Fruit fly (Drosophila melanogaster) whole organism: ENCODE data around the gene CG32694.

Source experiments
- CG8478 ChIP-seq: fragments of >200 bp; optimal IDR thresholded peaks from 2 replicates; lab custom pipeline; 2018; ENCODE audit warnings: inconsistent platforms
- Dll ChIP-seq: fragments of >200 bp; optimal IDR thresholded peaks from 2 replicates; lab custom pipeline; 2017
- EcR ChIP-seq, 2 experiments: fragments of >200 bp; optimal IDR thresholded peaks; 2 replicates each; lab custom pipeline; 2017; ENCODE audit warnings: missing biosample characterization in 2 of 2, missing genetic modification characterization in 2 of 2, missing genetic modification reagents in 2 of 2
- pan ChIP-seq: fragments of >200 bp; optimal IDR thresholded peaks from 2 replicates; lab custom pipeline; 2017
- psq ChIP-seq: fragments of >200 bp; optimal IDR thresholded peaks from 2 replicates; lab custom pipeline; 2017
- usp ChIP-seq: fragments of >200 bp; optimal IDR thresholded peaks from 2 replicates; lab custom pipeline; 2017; ENCODE audit warnings: missing biosample characterization, missing genetic modification characterization, mixed read lengths

Gene CG32694

dm6 chrX:10014738-10015703 is 25.5 kb downstream of the CG32694 start:
- TF ChIP-seq pan (lab: Kevin White, UChicago) (no peak), psq (lab: Kevin White, UChicago) (no peak)

- TF ChIP-seq Dll (lab: Kevin White, UChicago) = no peak
- no peak for TF ChIP-seq psq (lab: Kevin White, UChicago)
- TF ChIP-seq CG8478 = no peak
- TF ChIP-seq EcR (GFP tag; optimal IDR thresholded peaks at IDR 0.05; lab: Kevin White, UChicago) = no peak
Observed at dm6 chrX:10016724-10017123, 27.2 kb downstream of the CG32694 start, which contains the start of gene Cht6. Gene Cht6 (plus strand): TSS chrX:10016845.

- no peak for TF ChIP-seq pan (lab: Kevin White, UChicago)
- TF ChIP-seq psq (lab: Kevin White, UChicago) = no peak
- TF ChIP-seq EcR (GFP tag; optimal IDR thresholded peaks at IDR 0.05; lab: Kevin White, UChicago) = no peak
- no peak for TF ChIP-seq usp
- no peak for TF ChIP-seq Dll (lab: Kevin White, UChicago)
- no peak for TF ChIP-seq CG8478
Observed at dm6 chrX:10020857-10021256, 31.4 kb downstream of the CG32694 start.

- TF ChIP-seq usp = no peak
- no peak for TF ChIP-seq psq (lab: Kevin White, UChicago)
- TF ChIP-seq pan (lab: Kevin White, UChicago) = no peak
- TF ChIP-seq EcR (GFP tag; optimal IDR thresholded peaks at IDR 0.05; lab: Kevin White, UChicago) = no peak
- no peak for TF ChIP-seq Dll (lab: Kevin White, UChicago)
- no peak for TF ChIP-seq CG8478
Observed at dm6 chrX:10021809-10022208, 32.3 kb downstream of the CG32694 start.

- TF ChIP-seq pan (lab: Kevin White, UChicago) (no peak), CG8478 (no peak), Dll (lab: Kevin White, UChicago) (no peak), psq (lab: Kevin White, UChicago) (no peak), usp (no peak)
Observed at dm6 chrX:10029730-10030129, 40.2 kb downstream of the CG32694 start.

- no peak for TF ChIP-seq Dll (lab: Kevin White, UChicago)
- TF ChIP-seq CG8478 = no peak
- no peak for TF ChIP-seq pan (lab: Kevin White, UChicago)
- no peak for TF ChIP-seq usp
- TF ChIP-seq psq (lab: Kevin White, UChicago) = no peak
- no peak for TF ChIP-seq EcR (GFP tag; optimal IDR thresholded peaks at IDR 0.05; lab: Kevin White, UChicago)
Observed at dm6 chrX:10039528-10039927, 50.0 kb downstream of the CG32694 start.

- TF ChIP-seq usp (no peak), Dll (lab: Kevin White, UChicago) (no peak), psq (lab: Kevin White, UChicago) (no peak), pan (lab: Kevin White, UChicago) (no peak), EcR (GFP tag; optimal IDR thresholded peaks at IDR 0.05; lab: Kevin White, UChicago) (no peak), CG8478 (no peak)
Observed at dm6 chrX:10043873-10044272, 54.4 kb downstream of the CG32694 start.

- TF ChIP-seq Dll (lab: Kevin White, UChicago) (no peak), usp (no peak), pan (lab: Kevin White, UChicago) (no peak), CG8478 (no peak), psq (lab: Kevin White, UChicago) (no peak), EcR (GFP tag; optimal IDR thresholded peaks at IDR 0.05; lab: Kevin White, UChicago) (no peak)
Observed at dm6 chrX:10045763-10046162, 56.3 kb downstream of the CG32694 start.

dm6 chrX:10046760-10047159 is 57.3 kb downstream of the CG32694 start:
- TF ChIP-seq EcR (GFP tag; optimal IDR thresholded peaks at IDR 0.05; lab: Kevin White, UChicago) = no peak
- TF ChIP-seq CG8478 = no peak
- TF ChIP-seq Dll (lab: Kevin White, UChicago) = no peak
- TF ChIP-seq pan (lab: Kevin White, UChicago) = no peak
- no peak for TF ChIP-seq psq (lab: Kevin White, UChicago)
- no peak for TF ChIP-seq usp

- no peak for TF ChIP-seq CG8478
- no peak for TF ChIP-seq pan (lab: Kevin White, UChicago)
- TF ChIP-seq usp = no peak
- TF ChIP-seq psq (lab: Kevin White, UChicago) = no peak
- TF ChIP-seq EcR (GFP tag; optimal IDR thresholded peaks at IDR 0.05; lab: Kevin White, UChicago) = no peak
- TF ChIP-seq Dll (lab: Kevin White, UChicago) = no peak
Observed at dm6 chrX:10047961-10048360, 58.5 kb downstream of the CG32694 start.

- TF ChIP-seq CG8478 (no peak), usp (no peak), pan (lab: Kevin White, UChicago) (no peak), EcR (GFP tag; optimal IDR thresholded peaks at IDR 0.05; lab: Kevin White, UChicago) (no peak), Dll (lab: Kevin White, UChicago) (no peak), psq (lab: Kevin White, UChicago) (no peak)
Observed at dm6 chrX:10052549-10052948, 63.1 kb downstream of the CG32694 start, which contains the start of gene Yp2. Gene Yp2 (minus strand): TSS chrX:10052636.

- no peak for TF ChIP-seq usp
- TF ChIP-seq pan (lab: Kevin White, UChicago) = no peak
- no peak for TF ChIP-seq CG8478
- TF ChIP-seq psq (lab: Kevin White, UChicago) = no peak
- TF ChIP-seq Dll (lab: Kevin White, UChicago) = no peak
- TF ChIP-seq EcR (GFP tag; optimal IDR thresholded peaks at IDR 0.05; lab: Kevin White, UChicago) = no peak
Observed at dm6 chrX:10053547-10053946, 64.1 kb downstream of the CG32694 start, which contains the start of gene Yp1. Gene Yp1 (plus strand): TSS chrX:10053811.
